Fruit fly (Drosophila melanogaster): ENCODE measurements around the gene CG15535.

The CG15535 gene

dm6 chr3R:30423695-30424094 is at the start of gene CG15535, which contains the start of gene mRpS18C:
TSS of gene CG15535 (minus strand) at chr3R:30423929.
TSS of gene mRpS18C (plus strand) at chr3R:30423974.
- no peak for TF ChIP-seq CG8478 (optimal IDR thresholded peaks at IDR 0.05)
- peak in 1 of 2 experiments; percentile 42 for TF ChIP-seq CTCF (optimal IDR thresholded peaks at IDR 0.05)

DNA sequence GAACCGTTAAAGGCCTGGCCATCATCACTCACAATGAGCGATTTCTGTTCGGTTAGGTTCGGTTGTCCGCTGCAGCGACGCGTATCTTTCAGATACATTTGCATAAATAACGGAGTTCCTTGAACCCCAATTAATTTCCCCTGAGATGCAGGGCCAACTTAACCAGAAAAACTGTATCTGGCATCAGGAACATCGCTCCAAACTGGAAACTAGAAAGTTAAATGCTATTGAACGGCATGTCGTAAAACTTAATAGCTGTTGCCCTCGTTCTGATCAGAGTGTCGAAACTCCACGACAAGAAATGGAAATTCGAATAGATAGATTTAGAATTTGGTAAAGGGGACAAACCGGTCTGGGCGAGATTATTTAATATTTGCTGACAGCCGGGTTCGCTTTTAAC is 48.6 kb upstream of the CG15535 start:
- no peak for TF ChIP-seq CG8478 (optimal IDR thresholded peaks at IDR 0.05)
- no peak for TF ChIP-seq CTCF (optimal IDR thresholded peaks at IDR 0.05)

DNA sequence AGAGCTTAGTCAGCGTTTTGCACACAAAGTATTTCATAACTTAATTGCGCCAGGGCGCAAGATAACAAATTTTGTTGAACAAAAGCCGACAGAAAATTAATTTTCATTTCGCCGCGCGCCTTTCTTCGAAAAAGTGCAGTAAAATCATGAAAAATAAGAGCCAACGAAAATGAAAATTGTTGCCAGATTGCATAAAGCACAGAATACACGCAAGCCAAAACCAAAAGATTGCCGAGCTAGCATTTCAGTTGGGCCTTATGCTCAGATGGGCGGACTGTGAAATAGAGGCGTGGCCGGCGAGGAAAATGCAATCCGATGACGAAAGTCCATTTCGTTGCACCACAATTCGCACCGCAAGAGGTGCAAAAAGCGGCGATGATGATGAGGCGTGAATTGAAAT is 47.0 kb upstream of the CG15535 start:
- no peak for TF ChIP-seq CG8478 (optimal IDR thresholded peaks at IDR 0.05)
- no peak for TF ChIP-seq CTCF (optimal IDR thresholded peaks at IDR 0.05)

DNA sequence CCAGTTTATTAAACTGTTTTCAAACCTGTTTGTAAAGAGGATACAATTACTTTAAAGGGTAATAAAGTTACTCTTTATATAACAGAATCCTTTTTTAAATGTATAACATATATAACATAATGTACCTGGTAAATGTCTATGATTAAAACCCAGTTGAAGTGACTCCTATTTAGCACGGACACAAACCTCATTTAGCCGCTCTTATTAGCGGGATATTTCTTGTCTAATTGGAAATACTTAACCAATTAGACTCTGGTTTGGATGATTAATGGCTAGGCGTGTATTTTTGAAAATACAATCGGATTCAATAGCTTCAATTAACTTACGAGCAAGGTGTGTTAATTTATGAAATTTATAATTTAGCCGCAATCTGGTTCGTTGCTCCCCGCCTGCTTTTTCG is 43.3 kb upstream of the CG15535 start:
- peak; percentile 21 to 58 for TF ChIP-seq CTCF (optimal IDR thresholded peaks at IDR 0.05)
- TF ChIP-seq CG8478 (optimal IDR thresholded peaks at IDR 0.05), result no peak

DNA sequence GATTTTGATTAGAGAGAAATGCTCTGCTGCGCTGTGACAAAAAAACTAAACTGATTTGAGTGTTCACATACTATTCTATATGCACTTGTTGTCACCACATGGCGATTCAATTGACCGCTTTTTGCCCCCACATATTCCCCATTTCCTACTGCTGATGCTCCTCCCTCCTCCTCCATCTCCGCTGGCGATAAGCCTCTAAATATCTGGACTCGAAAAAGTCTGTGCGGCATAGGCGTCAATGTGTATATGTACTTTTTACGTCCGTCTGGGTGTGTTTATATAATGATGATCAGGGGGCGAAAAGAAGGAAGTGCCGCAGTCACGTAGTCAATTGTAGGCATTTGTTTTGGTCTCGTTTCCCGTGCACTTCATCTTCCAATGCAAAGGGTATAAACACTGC is 42.8 kb upstream of the CG15535 start:
- TF ChIP-seq CG8478 (optimal IDR thresholded peaks at IDR 0.05), result no peak
- TF ChIP-seq CTCF (optimal IDR thresholded peaks at IDR 0.05), result no peak

- TF ChIP-seq CTCF (optimal IDR thresholded peaks at IDR 0.05) (no peak), CG8478 (optimal IDR thresholded peaks at IDR 0.05) (no peak)
Measured at dm6 chr3R:30465775-30466494, 42.2 kb upstream of the CG15535 start, which contains the start of gene PH4alphaEFB. TSS of gene PH4alphaEFB (plus strand) at chr3R:30466050.

dm6 chr3R:30464244-30464643 is 40.5 kb upstream of the CG15535 start:
- TF ChIP-seq CG8478 (optimal IDR thresholded peaks at IDR 0.05), result no peak
- no peak for TF ChIP-seq CTCF (optimal IDR thresholded peaks at IDR 0.05)

DNA sequence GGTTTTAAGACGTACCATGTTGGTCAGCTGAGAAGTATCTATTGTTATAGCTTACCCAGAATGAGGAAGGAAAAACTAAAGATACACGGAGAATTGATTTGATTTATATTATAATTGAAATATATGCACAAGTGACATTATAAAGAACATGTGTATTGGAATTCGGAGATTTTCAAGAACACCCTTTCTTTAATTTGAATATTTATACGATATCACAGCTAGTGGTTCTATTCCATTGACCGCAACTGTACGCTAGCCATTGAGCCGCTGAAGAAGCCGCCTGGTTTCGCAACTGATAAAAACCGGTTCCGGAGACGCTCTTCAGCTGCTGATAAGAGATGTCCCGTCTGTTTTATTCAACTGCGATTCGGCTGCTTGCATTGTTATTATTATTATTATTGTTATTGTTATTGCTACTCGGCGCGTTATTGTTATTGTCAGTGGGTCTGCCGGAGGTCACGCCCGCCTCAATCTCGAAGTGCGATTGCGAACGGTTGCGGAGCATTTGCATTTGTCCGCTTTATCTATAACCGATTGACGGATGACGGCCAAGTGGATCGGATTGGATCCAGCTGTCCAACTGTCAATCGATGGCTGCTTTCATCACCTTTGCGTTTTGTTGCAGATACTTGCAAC is 38.0 kb upstream of the CG15535 start:
- TF ChIP-seq CG8478 (optimal IDR thresholded peaks at IDR 0.05) (no peak), CTCF (optimal IDR thresholded peaks at IDR 0.05) (no peak)

DNA sequence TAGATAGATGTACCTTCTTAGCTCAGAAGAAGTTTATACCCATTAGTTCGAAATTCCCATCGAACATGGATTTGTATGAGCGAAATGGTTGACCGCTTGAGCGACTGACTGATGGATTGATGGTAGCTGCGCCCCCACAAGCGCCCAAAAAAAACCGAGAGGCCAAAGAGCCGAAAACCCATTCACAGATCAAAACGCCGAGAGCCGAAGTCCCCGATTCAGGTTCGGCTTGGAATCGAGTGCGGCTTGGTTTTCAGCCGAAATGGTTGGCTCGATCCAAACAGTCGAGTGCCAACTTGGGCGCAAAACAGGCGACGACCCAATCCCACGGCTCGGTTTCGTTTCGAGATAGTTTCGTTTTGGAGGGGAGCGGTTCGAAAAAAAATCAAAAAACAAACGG is 36.5 kb upstream of the CG15535 start:
- TF ChIP-seq CG8478 (optimal IDR thresholded peaks at IDR 0.05) (no peak), CTCF (optimal IDR thresholded peaks at IDR 0.05) (no peak)

- TF ChIP-seq CG8478 (optimal IDR thresholded peaks at IDR 0.05) (no peak), CTCF (optimal IDR thresholded peaks at IDR 0.05) (peak; percentile 7 to 14)
Measured at dm6 chr3R:30459066-30459935, 35.6 kb upstream of the CG15535 start, which contains the start of the genes CG2224 and CDase. TSS of gene CG2224 (minus strand) at chr3R:30459300. TSS of gene CDase (plus strand) at chr3R:30459521.

dm6 chr3R:30455817-30456544 is 32.3 kb upstream of the CG15535 start, which contains the start of gene aralar1:
TSS of gene aralar1 (minus strand) at chr3R:30455867.
- TF ChIP-seq CG8478 (optimal IDR thresholded peaks at IDR 0.05) (no peak), CTCF (optimal IDR thresholded peaks at IDR 0.05) (peak in 1 of 2 experiments; percentile 64)

DNA sequence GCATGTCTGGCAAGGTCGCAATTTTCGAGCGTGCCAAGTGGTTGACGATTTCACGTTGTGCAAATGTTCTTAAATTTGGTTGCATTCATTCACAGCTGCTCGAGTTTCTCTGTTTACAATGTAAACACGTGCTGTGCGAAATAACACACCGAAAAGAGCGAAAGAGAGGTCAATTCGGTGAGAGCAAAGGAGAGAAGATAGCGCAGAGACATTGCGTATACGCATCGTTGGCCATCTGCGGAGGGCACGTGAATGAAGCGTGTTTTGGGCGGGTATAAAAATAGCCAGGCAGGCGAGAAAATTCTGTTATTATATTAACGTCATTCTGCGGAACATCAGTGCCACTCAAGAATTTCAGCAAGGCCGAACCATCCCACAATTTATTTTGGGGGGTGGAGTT is 30.7 kb upstream of the CG15535 start:
- no peak for TF ChIP-seq CG8478 (optimal IDR thresholded peaks at IDR 0.05)
- no peak for TF ChIP-seq CTCF (optimal IDR thresholded peaks at IDR 0.05)

DNA sequence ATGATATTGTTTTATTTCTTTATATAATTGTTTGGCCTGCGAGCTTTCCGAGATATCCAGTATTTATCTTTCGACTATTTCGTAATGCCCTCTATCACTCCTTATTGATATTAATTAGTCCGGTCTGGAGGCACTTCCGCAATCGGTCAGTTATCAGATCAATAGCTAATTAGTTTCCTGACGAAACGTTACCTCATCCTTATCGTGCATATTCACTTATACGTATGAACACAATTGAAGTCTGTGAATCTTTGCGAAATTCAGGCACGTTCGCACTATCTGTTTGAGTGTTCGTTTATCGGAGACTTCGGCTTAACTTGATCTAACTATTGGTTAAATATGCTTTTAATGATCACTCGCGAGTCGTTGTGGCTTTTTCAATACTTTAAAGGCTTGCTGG is 29.5 kb upstream of the CG15535 start:
- TF ChIP-seq CTCF (optimal IDR thresholded peaks at IDR 0.05) (no peak), CG8478 (optimal IDR thresholded peaks at IDR 0.05) (no peak)

dm6 chr3R:30450690-30451343 is 27.1 kb upstream of the CG15535 start:
- TF ChIP-seq CTCF (optimal IDR thresholded peaks at IDR 0.05), result no peak
- no peak for TF ChIP-seq CG8478 (optimal IDR thresholded peaks at IDR 0.05)

Data from S2 (cell line).